Fruit fly (Drosophila melanogaster): ENCODE data around the gene CaMKII.

DNA sequence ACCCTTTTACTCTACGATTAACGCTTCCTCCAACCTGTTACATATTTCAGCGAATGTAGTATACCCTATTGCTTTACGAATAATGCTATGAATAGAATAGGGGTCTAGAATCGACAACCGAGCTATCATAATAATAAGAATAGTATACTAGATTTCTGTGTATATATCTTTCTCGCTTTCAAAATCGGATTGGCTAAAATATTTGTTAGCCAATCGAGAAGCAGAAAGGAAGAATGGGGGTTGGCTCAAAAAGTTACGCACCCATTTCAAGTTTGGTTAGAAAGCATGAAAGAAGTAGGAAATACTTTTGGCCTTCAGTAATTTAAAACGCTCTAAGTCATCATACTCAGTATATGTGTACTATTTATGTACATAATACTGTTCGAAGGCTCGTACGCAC, 57.5 kb downstream of the CaMKII start:
- TF ChIP-seq Sin3A (optimal IDR thresholded peaks at IDR 0.05) (no peak), ttk (optimal IDR thresholded peaks at IDR 0.05) (no peak), insv (optimal IDR thresholded peaks at IDR 0.05) (no peak)

Measured in Kc167 (cell line).